Fruit fly (Drosophila melanogaster) whole organism, embryonic: Measurements from ENCODE around the gene CG17217.

Source experiments
- Ada2b ChIP-seq: fragments of 200-800 bp; sonication (Bioruptor generic); IDR thresholded peaks from 2 replicates; pipeline ENCODE4 v1.3.6; 2022; ENCODE audit warnings: missing biosample characterization, missing genetic modification characterization
- BEAF-32 ChIP-seq: fragments of 200-800 bp; sonication (Bioruptor generic); optimal IDR thresholded peaks from 3 replicates; lab custom pipeline; 2017; ENCODE audit warnings: missing biosample characterization, missing genetic modification characterization, mild to moderate bottlenecking, moderate library complexity, missing genetic modification reagents
- CG10979 ChIP-seq: fragments of 200-800 bp; sonication (Bioruptor generic); optimal IDR thresholded peaks from 2 replicates; lab custom pipeline; 2018; ENCODE audit warnings: missing biosample characterization, mild to moderate bottlenecking, missing genetic modification characterization, moderate library complexity
- CG11504 ChIP-seq: fragments of 200-800 bp; sonication (Bioruptor generic); optimal IDR thresholded peaks from 3 replicates; lab custom pipeline; 2019; ENCODE audit warnings: missing biosample characterization, mild to moderate bottlenecking, missing genetic modification characterization, moderate library complexity
- CG12155 ChIP-seq: fragments of 200-800 bp; sonication (Bioruptor generic); optimal IDR thresholded peaks from 3 replicates; lab custom pipeline; 2016; ENCODE audit warnings: missing biosample characterization, missing genetic modification characterization
- CG12659 ChIP-seq: fragments of 200-800 bp; sonication (Bioruptor generic); optimal IDR thresholded peaks from 3 replicates; lab custom pipeline; 2017; ENCODE audit warnings: mild to moderate bottlenecking, missing biosample characterization, missing genetic modification reagents, missing genetic modification characterization
- CG14710 ChIP-seq: fragments of 200-800 bp; sonication (Bioruptor generic); optimal IDR thresholded peaks from 3 replicates; lab custom pipeline; 2019; ENCODE audit warnings: missing biosample characterization, mild to moderate bottlenecking, missing genetic modification characterization, moderate library complexity
- CG15479 ChIP-seq: fragments of 200-800 bp; sonication (Bioruptor generic); optimal IDR thresholded peaks from 3 replicates; lab custom pipeline; 2019; ENCODE audit warnings: missing biosample characterization, mild to moderate bottlenecking, missing genetic modification characterization, moderate library complexity
- CG1603 ChIP-seq: fragments of 200-800 bp; sonication (Bioruptor generic); optimal IDR thresholded peaks from 2 replicates; lab custom pipeline; 2019; ENCODE audit warnings: missing biosample characterization, mild to moderate bottlenecking, missing genetic modification characterization, moderate library complexity
- CG16813 ChIP-seq: fragments of 200-800 bp; sonication (Bioruptor generic); IDR thresholded peaks from 3 replicates; pipeline ENCODE4 v1.3.6; 2022; ENCODE audit warnings: missing biosample characterization, missing genetic modification characterization; ENCODE audit not compliant: partially characterized antibody
- CG34422 ChIP-seq: fragments of 200-800 bp; sonication (Bioruptor generic); IDR thresholded peaks from 3 replicates; pipeline ENCODE4 v1.3.6; 2022; ENCODE audit warnings: missing biosample characterization, missing genetic modification characterization
- CG7271 ChIP-seq: fragments of 200-800 bp; sonication (Bioruptor generic); optimal IDR thresholded peaks from 2 replicates; lab custom pipeline; 2018; ENCODE audit warnings: missing biosample characterization, mild to moderate bottlenecking, missing genetic modification characterization, moderate library complexity
- Deaf1 ChIP-seq: fragments of 200-800 bp; optimal IDR thresholded peaks from 3 replicates; lab custom pipeline; 2019; ENCODE audit warnings: missing biosample characterization, mild to moderate bottlenecking, missing genetic modification characterization, moderate library complexity
- Dek ChIP-seq: fragments of 200-800 bp; sonication (Bioruptor generic); optimal IDR thresholded peaks from 3 replicates; lab custom pipeline; 2019; ENCODE audit warnings: missing biosample characterization, mild to moderate bottlenecking, missing genetic modification characterization, moderate library complexity
- Elba2 ChIP-seq: fragments of 200-800 bp; sonication (Bioruptor generic); optimal IDR thresholded peaks from 3 replicates; lab custom pipeline; 2016; ENCODE audit warnings: missing biosample characterization, missing genetic modification characterization
- Ets65A ChIP-seq: fragments of 200-800 bp; sonication (Bioruptor generic); peaks from one replicate; lab custom pipeline; 2016; ENCODE audit warnings: missing biosample characterization, missing genetic modification characterization
- Ets97D ChIP-seq: fragments of 200-800 bp; sonication (Bioruptor generic); optimal IDR thresholded peaks from 3 replicates; lab custom pipeline; 2016; ENCODE audit warnings: missing biosample characterization, missing genetic modification characterization
- H2.0 ChIP-seq: fragments of 200-800 bp; sonication (Bioruptor generic); IDR thresholded peaks from 2 replicates; pipeline ENCODE4 v1.3.6; 2022; ENCODE audit warnings: missing biosample characterization, missing genetic modification characterization
- Jarid2 ChIP-seq: fragments of 200-800 bp; sonication (Bioruptor generic); optimal IDR thresholded peaks from 3 replicates; lab custom pipeline; 2017; ENCODE audit warnings: mild to moderate bottlenecking, missing biosample characterization, missing genetic modification reagents, missing genetic modification characterization
- MBD-R2 ChIP-seq: fragments of 200-800 bp; sonication (Bioruptor generic); IDR thresholded peaks from 2 replicates; pipeline ENCODE4 v1.3.6; 2022; ENCODE audit warnings: missing biosample characterization, missing genetic modification characterization
- MESR4 ChIP-seq: fragments of 200-800 bp; sonication (Bioruptor generic); optimal IDR thresholded peaks from 2 replicates; lab custom pipeline; 2018; ENCODE audit warnings: missing biosample characterization, mild to moderate bottlenecking, missing genetic modification characterization, moderate library complexity
- Nf-YB ChIP-seq: fragments of 200-800 bp; sonication (Bioruptor generic); optimal IDR thresholded peaks from 3 replicates; lab custom pipeline; 2019; ENCODE audit warnings: missing biosample characterization, mild to moderate bottlenecking, missing genetic modification characterization, moderate library complexity
- Sry-δ ChIP-seq: fragments of 200-800 bp; sonication (Bioruptor generic); optimal IDR thresholded peaks from 2 replicates; lab custom pipeline; 2016; ENCODE audit warnings: missing biosample characterization, missing genetic modification characterization
- Trl ChIP-seq, 3 experiments: fragments of >200 bp in 2 of 3; fragments of 200-800 bp in 1 of 3; sonication (Bioruptor generic) in 1 of 3; optimal IDR thresholded peaks; 2 replicates in 1 of 3; 3 replicates in 2 of 3; lab custom pipeline; 2016 to 2017; ENCODE audit warnings: missing biosample characterization in 1 of 3, missing genetic modification characterization in 1 of 3
- abd-A ChIP-seq: fragments of 200-800 bp; sonication (Bioruptor generic); optimal IDR thresholded peaks from 3 replicates; lab custom pipeline; 2019; ENCODE audit warnings: missing biosample characterization, mild to moderate bottlenecking, missing genetic modification characterization, moderate library complexity
- ac ChIP-seq: fragments of 200-800 bp; sonication (Bioruptor generic); optimal IDR thresholded peaks from 3 replicates; lab custom pipeline; 2017; ENCODE audit warnings: missing biosample characterization, mild to moderate bottlenecking, missing genetic modification characterization
- bcd ChIP-seq: fragments of 200-800 bp; sonication (Bioruptor generic); optimal IDR thresholded peaks from 2 replicates; lab custom pipeline; 2017; ENCODE audit warnings: missing biosample characterization, mild to moderate bottlenecking, missing genetic modification characterization
- disco-r ChIP-seq: fragments of 200-800 bp; sonication (Bioruptor generic); optimal IDR thresholded peaks from 2 replicates; lab custom pipeline; 2016; ENCODE audit warnings: missing biosample characterization, missing genetic modification characterization
- dysf ChIP-seq: fragments of 200-800 bp; sonication (Bioruptor generic); IDR thresholded peaks from 3 replicates; pipeline ENCODE4 v1.3.6; 2022; ENCODE audit warnings: missing biosample characterization, missing genetic modification characterization
- ewg ChIP-seq: fragments of 200-800 bp; sonication (Bioruptor generic); optimal IDR thresholded peaks from 3 replicates; lab custom pipeline; 2017; ENCODE audit warnings: mild to moderate bottlenecking, missing biosample characterization, missing genetic modification reagents, missing genetic modification characterization
- gcm ChIP-seq: fragments of 200-800 bp; sonication (Bioruptor generic); optimal IDR thresholded peaks from 2 replicates; lab custom pipeline; 2019; ENCODE audit warnings: missing biosample characterization, mild to moderate bottlenecking, missing genetic modification characterization, moderate library complexity
- gfzf ChIP-seq: fragments of 200-800 bp; sonication (Bioruptor generic); optimal IDR thresholded peaks from 2 replicates; lab custom pipeline; 2016; ENCODE audit warnings: missing biosample characterization, mild to moderate bottlenecking, missing genetic modification characterization, moderate library complexity
- insv ChIP-seq, 2 experiments: fragments of 200-800 bp; sonication (Bioruptor generic); optimal IDR thresholded peaks; 3 replicates each; lab custom pipeline; 2016 to 2018; ENCODE audit warnings: missing biosample characterization in 2 of 2, missing genetic modification characterization in 2 of 2
- pzg ChIP-seq: fragments of 200-800 bp; sonication (Bioruptor generic); optimal IDR thresholded peaks from 3 replicates; lab custom pipeline; 2018; ENCODE audit warnings: missing biosample characterization, mild to moderate bottlenecking, missing genetic modification characterization, moderate library complexity
- ro ChIP-seq: fragments of 200-800 bp; sonication (Bioruptor generic); IDR thresholded peaks from 2 replicates; pipeline ENCODE4 v1.3.6; 2022; ENCODE audit warnings: missing biosample characterization, missing genetic modification characterization
- scrt ChIP-seq: fragments of 200-800 bp; sonication (Bioruptor generic); optimal IDR thresholded peaks from 2 replicates; lab custom pipeline; 2018; ENCODE audit warnings: missing biosample characterization, mild to moderate bottlenecking, missing genetic modification characterization, moderate library complexity
- sens ChIP-seq: fragments of 200-800 bp; sonication (Bioruptor generic); peaks from one replicate; lab custom pipeline; 2016; ENCODE audit warnings: missing biosample characterization, missing genetic modification characterization
- sqz ChIP-seq: fragments of 200-800 bp; sonication (Bioruptor generic); optimal IDR thresholded peaks from 3 replicates; lab custom pipeline; 2018; ENCODE audit warnings: missing biosample characterization, mild to moderate bottlenecking, missing genetic modification characterization
- twi ChIP-seq: fragments of 200-800 bp; optimal IDR thresholded peaks from 2 replicates; lab custom pipeline; 2019; ENCODE audit warnings: missing biosample characterization, mild to moderate bottlenecking, missing genetic modification characterization, moderate library complexity
- unpg ChIP-seq: fragments of 200-800 bp; sonication (Bioruptor generic); optimal IDR thresholded peaks from 3 replicates; lab custom pipeline; 2018; ENCODE audit warnings: missing biosample characterization, mild to moderate bottlenecking, missing genetic modification characterization, moderate library complexity
- vvl ChIP-seq: fragments of 200-800 bp; sonication (Bioruptor generic); IDR thresholded peaks from 2 replicates; pipeline ENCODE4 v1.3.6; 2022; ENCODE audit warnings: missing biosample characterization, missing genetic modification characterization
- zf30C ChIP-seq: fragments of 200-800 bp; sonication (Bioruptor generic); optimal IDR thresholded peaks from 3 replicates; lab custom pipeline; 2018; ENCODE audit warnings: missing biosample characterization, mild to moderate bottlenecking, missing genetic modification characterization
- zfh1 ChIP-seq: fragments of 200-800 bp; sonication (Bioruptor generic); IDR thresholded peaks from 3 replicates; pipeline ENCODE4 v1.3.6; 2022; ENCODE audit warnings: missing biosample characterization, missing genetic modification characterization

The CG17217 gene

dm6 chr2L:12142439-12142838 lies 27.9 kb upstream of the CG17217 start, which contains the start of gene CG31760:
CG31760 (plus strand) TSS chr2L:12142780.
- TF ChIP-seq CG11504 (peak; percentile 84), CG15479 (GFP tag; lab: Kevin White, UChicago) (peak; percentile 56), twi (tag; lab: Kevin White, UChicago) (peak; percentile 4), Trl (optimal IDR thresholded peaks at IDR 0.05; lab: Kevin White, UChicago) (peak; percentile 2 to 33), Trl (GFP tag; optimal IDR thresholded peaks at IDR 0.05; lab: Kevin White, UChicago) (no peak), Jarid2 (GFP tag; lab: Kevin White, UChicago) (peak; percentile 7), ac (GFP tag; lab: Kevin White, UChicago) (no peak), abd-A (tag; lab: Kevin White, UChicago) (peak; percentile 47), dysf (GFP tag; lab: Robert Waterston, UW) (no peak), scrt (GFP tag; lab: Kevin White, UChicago) (peak; percentile 91), Deaf1 (tag; lab: Kevin White, UChicago) (peak; percentile 96), CG10979 (tag; lab: Kevin White, UChicago) (no peak)
- TF ChIP-seq, all 482 proteins: peak for 8

- TF ChIP-seq Ets65A, result peak; percentile 89
- TF ChIP-seq CG7271 (tag; lab: Kevin White, UChicago), result no peak
Observed at dm6 chr2L:12161467-12161866, 8.9 kb upstream of the CG17217 start, which contains the start of gene CG31861. CG31861 (plus strand) TSS chr2L:12161767.

- TF ChIP-seq disco-r (GFP tag; lab: Kevin White, UChicago), result no peak
- no peak for TF ChIP-seq CG34422 (GFP tag; lab: Robert Waterston, UW)
- TF ChIP-seq, all 482 proteins: peak for 0
Observed at dm6 chr2L:12163941-12164340, 6.4 kb upstream of the CG17217 start, which contains the start of gene ZnT33D. ZnT33D (plus strand) TSS chr2L:12164241.

dm6 chr2L:12172536-12173234 lies 2.3 kb downstream of the CG17217 start, which contains the start of the genes CG6583 and crok:
CG6583 (minus strand) TSS chr2L:12172586.
crok (plus strand) TSS chr2L:12172981.
- TF ChIP-seq Nf-YB (GFP tag; lab: Kevin White, UChicago) (no peak), insv (GFP tag; optimal IDR thresholded peaks at IDR 0.05; lab: Kevin White, UChicago) (peak in 1 of 2 experiments; percentile 5), Dek (peak; percentile 30), Ets97D (peak; percentile 24), CG14710 (peak; percentile 78), zf30C (GFP tag; lab: Kevin White, UChicago) (no peak), Ada2b (GFP tag; lab: Robert Waterston, UW) (no peak), Sry-δ (peak; percentile 33), H2.0 (GFP tag; lab: Robert Waterston, UW) (no peak), bcd (GFP tag; lab: Kevin White, UChicago) (peak; percentile 12), Elba2 (GFP tag; lab: Kevin White, UChicago) (peak; percentile 95), BEAF-32 (GFP tag; lab: Kevin White, UChicago) (peak; percentile 42), sens (GFP tag; lab: Kevin White, UChicago) (peak; percentile 50), Ets65A (peak; percentile 57), CG12155 (GFP tag; lab: Kevin White, UChicago) (peak; percentile 50), CG12659 (GFP tag; lab: Kevin White, UChicago) (peak; percentile 34), pzg (peak; percentile 86), MESR4 (GFP tag; lab: Kevin White, UChicago) (peak; percentile 81), CG1603 (tag; lab: Kevin White, UChicago) (peak; percentile 67), sqz (peak; percentile 36), ewg (peak; percentile 63), MBD-R2 (peak; percentile 60), gfzf (GFP tag; lab: Kevin White, UChicago) (peak; percentile 91), vvl (no peak), zfh1 (GFP tag; lab: Robert Waterston, UW) (no peak), unpg (GFP tag; lab: Kevin White, UChicago) (no peak), gcm (peak; percentile 58), CG16813 (GFP tag; lab: Robert Waterston, UW) (0 out of 3 replicates have a peak, but pooled peaks have one; percentile 13), ro (GFP tag; lab: Robert Waterston, UW) (no peak)
